Worm (Caenorhabditis elegans): ENCODE measurements around the gene F47B8.10.

DNA sequence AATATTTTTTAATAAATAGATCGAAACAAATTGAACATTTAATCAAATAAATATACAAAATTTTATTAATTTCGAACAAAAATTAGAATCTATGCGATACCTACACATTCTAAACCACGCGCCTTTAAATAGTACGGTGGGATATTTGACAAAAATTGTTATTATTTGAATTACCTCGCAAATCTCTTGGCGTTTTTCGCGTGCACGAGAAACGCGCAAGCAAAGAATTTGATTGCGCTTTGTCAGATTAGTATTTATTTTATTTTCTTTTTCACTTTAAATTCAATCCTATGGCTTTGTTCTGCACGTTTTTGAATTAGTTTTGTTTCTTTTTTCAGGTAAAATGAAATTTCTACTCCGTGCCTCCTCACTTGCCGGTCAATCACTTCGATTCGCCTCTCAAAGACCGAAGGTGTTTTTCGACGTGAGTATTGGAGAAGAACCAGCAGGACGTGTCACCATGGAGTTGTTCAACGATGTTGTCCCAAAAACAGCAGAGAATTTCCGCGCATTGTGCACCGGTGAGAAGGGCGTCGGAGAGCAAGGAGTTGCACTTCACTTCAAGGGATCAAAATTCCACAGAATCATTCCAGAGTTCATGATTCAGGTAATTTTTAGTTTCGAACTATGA is 14.1 kb downstream of the F47B8.10 start, which contains the start of gene cyn-1:
- TF ChIP-seq ztf-23 (GFP tag; IDR thresholded peaks at IDR 0.05) = no peak
- peak; percentile 2 for TF ChIP-seq cog-1 (tag; optimal IDR thresholded peaks at IDR 0.05)
- TF ChIP-seq flt-1 (GFP tag; IDR thresholded peaks at IDR 0.05) = 0 out of 2 replicates have a peak, but pooled peaks have one; percentile 34
- no peak for TF ChIP-seq ref-1 (GFP tag; conservative IDR thresholded peaks at IDR 0.05)
- no peak for TF ChIP-seq klf-2 (GFP tag; conservative IDR thresholded peaks at IDR 0.05)
- no peak for TF ChIP-seq ztf-29 (GFP tag; IDR thresholded peaks at IDR 0.05)

Data from whole organism, midembryonic.